Worm (Caenorhabditis elegans) whole organism, L2 larva: Measurements from ENCODE around the gene T07F10.3.

ENCODE experiments used
- C34F6.9 ChIP-seq: fragments of 150-350 bp; optimal IDR thresholded peaks from 2 replicates; lab custom pipeline; 2014; ENCODE audit warnings: missing biosample characterization, missing genetic modification characterization
- F13H6.1 ChIP-seq: sonication (generic microtip); optimal IDR thresholded peaks from 2 replicates; lab custom pipeline; 2016; ENCODE audit warnings: missing genetic modification characterization, missing compliant biosample characterization
- R02D3.7 ChIP-seq: fragments of 150-350 bp; optimal IDR thresholded peaks from 2 replicates; lab custom pipeline; 2014; ENCODE audit warnings: missing biosample characterization, missing genetic modification characterization
- Y55F3AM.14 ChIP-seq: fragments of 200-800 bp; sonication (Bioruptor generic); optimal IDR thresholded peaks from 2 replicates; lab custom pipeline; 2018; ENCODE audit warnings: mild to moderate bottlenecking, missing genetic modification characterization, missing compliant biosample characterization
- ZK546.5 ChIP-seq: sonication (generic microtip); optimal IDR thresholded peaks from 2 replicates; lab custom pipeline; 2017; ENCODE audit warnings: missing biosample characterization, missing genetic modification characterization
- alr-1 ChIP-seq: fragments of 150-350 bp; optimal IDR thresholded peaks from 2 replicates; lab custom pipeline; 2014; ENCODE audit warnings: missing biosample characterization, missing genetic modification characterization
- ceh-16 ChIP-seq: fragments of 150-350 bp; optimal IDR thresholded peaks from 2 replicates; lab custom pipeline; 2014; ENCODE audit warnings: missing biosample characterization, missing genetic modification characterization
- ceh-82 ChIP-seq: fragments of 150-350 bp; optimal IDR thresholded peaks from 2 replicates; lab custom pipeline; 2014; ENCODE audit warnings: missing biosample characterization, missing genetic modification characterization
- crh-2 ChIP-seq: sonication (generic microtip); optimal IDR thresholded peaks from 2 replicates; lab custom pipeline; 2017; ENCODE audit warnings: missing biosample characterization, missing genetic modification characterization
- dmd-4 ChIP-seq: sonication (generic microtip); optimal IDR thresholded peaks from 2 replicates; lab custom pipeline; 2017; ENCODE audit warnings: missing biosample characterization, missing genetic modification characterization
- egl-27 ChIP-seq: sonication (generic microtip); optimal IDR thresholded peaks from 3 replicates; lab custom pipeline; 2017; ENCODE audit warnings: missing biosample characterization, missing genetic modification reagents, missing genetic modification characterization
- fos-1 ChIP-seq: fragments of 150-350 bp; optimal IDR thresholded peaks from 2 replicates; lab custom pipeline; 2014; ENCODE audit warnings: missing biosample characterization, missing genetic modification characterization
- gmeb-1 ChIP-seq: fragments of 150-350 bp; optimal IDR thresholded peaks from 2 replicates; lab custom pipeline; 2014; ENCODE audit warnings: missing biosample characterization, missing genetic modification characterization
- lin-11 ChIP-seq: fragments of 150-350 bp; sonication (generic microtip); optimal IDR thresholded peaks from 2 replicates; lab custom pipeline; 2014; ENCODE audit warnings: missing biosample characterization, missing genetic modification characterization, inconsistent platforms, mixed read lengths
- mab-5 ChIP-seq: fragments of 150-350 bp; optimal IDR thresholded peaks from 2 replicates; lab custom pipeline; 2014; ENCODE audit warnings: missing biosample characterization, missing genetic modification characterization
- mdl-1 ChIP-seq, 2 experiments: fragments of 150-350 bp in 1 of 2; sonication (generic microtip) in 1 of 2; optimal IDR thresholded peaks; 2 replicates each; lab custom pipeline; 2017; ENCODE audit warnings: missing biosample characterization in 2 of 2, missing genetic modification characterization in 2 of 2
- nhr-10 ChIP-seq: sonication (generic microtip); optimal IDR thresholded peaks from 2 replicates; lab custom pipeline; 2017; ENCODE audit warnings: missing biosample characterization, missing genetic modification characterization
- nhr-11 ChIP-seq: fragments of 150-350 bp; optimal IDR thresholded peaks from 2 replicates; lab custom pipeline; 2014; ENCODE audit warnings: missing biosample characterization, missing genetic modification characterization
- nhr-129 ChIP-seq: fragments of 150-350 bp; optimal IDR thresholded peaks from 2 replicates; lab custom pipeline; 2014; ENCODE audit warnings: missing biosample characterization, missing genetic modification characterization
- nhr-21 ChIP-seq: fragments of 150-350 bp; optimal IDR thresholded peaks from 2 replicates; lab custom pipeline; 2014; ENCODE audit warnings: missing biosample characterization, missing genetic modification characterization
- nhr-237 ChIP-seq: fragments of 150-350 bp; optimal IDR thresholded peaks from 2 replicates; lab custom pipeline; 2014; ENCODE audit warnings: missing biosample characterization, missing genetic modification characterization
- peb-1 ChIP-seq: fragments of 150-350 bp; optimal IDR thresholded peaks from 2 replicates; lab custom pipeline; 2014; ENCODE audit warnings: missing biosample characterization, missing genetic modification characterization
- sma-3 ChIP-seq: sonication (generic microtip); optimal IDR thresholded peaks from 2 replicates; lab custom pipeline; 2016; ENCODE audit warnings: missing genetic modification reagents, missing genetic modification characterization, missing compliant biosample characterization
- sma-9 ChIP-seq, 2 experiments: fragments of 150-350 bp in 1 of 2; sonication (generic microtip) in 1 of 2; optimal IDR thresholded peaks; 2 replicates each; lab custom pipeline; 2014 to 2016; ENCODE audit warnings: missing genetic modification characterization in 2 of 2, mild to moderate bottlenecking in 1 of 2, missing biosample characterization in 1 of 2, missing compliant biosample characterization in 1 of 2, missing genetic modification reagents in 1 of 2, moderate library complexity in 1 of 2
- snpc-4 ChIP-seq: fragments of 150-350 bp; optimal IDR thresholded peaks from 2 replicates; lab custom pipeline; 2014; ENCODE audit warnings: missing biosample characterization, missing genetic modification characterization
- unc-55 ChIP-seq: fragments of 150-350 bp; sonication (generic microtip); optimal IDR thresholded peaks from 3 replicates; lab custom pipeline; 2014; ENCODE audit warnings: missing biosample characterization, missing genetic modification reagents, missing genetic modification characterization
- unc-62 ChIP-seq: fragments of 150-350 bp; optimal IDR thresholded peaks from 2 replicates; lab custom pipeline; 2014; ENCODE audit warnings: missing biosample characterization, missing genetic modification reagents, missing genetic modification characterization
- zag-1 ChIP-seq: fragments of 150-350 bp; optimal IDR thresholded peaks from 2 replicates; lab custom pipeline; 2014; ENCODE audit warnings: missing biosample characterization, missing genetic modification characterization
- ztf-11 ChIP-seq: sonication (generic microtip); optimal IDR thresholded peaks from 2 replicates; lab custom pipeline; 2017; ENCODE audit warnings: missing biosample characterization, missing genetic modification characterization

The T07F10.3 gene

DNA sequence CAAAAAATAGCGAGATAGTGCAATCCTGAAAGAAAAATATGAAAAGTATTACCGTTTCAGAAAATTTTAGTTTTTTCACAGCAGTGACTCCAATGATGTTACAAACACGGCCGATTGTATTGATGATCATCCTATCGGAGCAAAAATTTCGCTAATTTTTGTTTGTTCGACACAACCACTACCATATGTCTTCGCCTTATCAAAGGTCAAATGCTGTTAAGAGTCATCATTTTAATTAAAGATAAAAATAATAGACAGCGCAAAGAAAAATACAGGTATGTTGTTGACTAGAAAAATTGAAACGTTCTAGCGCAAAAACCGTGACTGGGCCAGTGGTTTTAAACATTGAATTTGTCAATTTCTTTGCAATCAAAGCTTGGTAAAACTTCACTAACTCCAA is 17.5 kb downstream of the T07F10.3 start:
- TF ChIP-seq fos-1 (tag; lab: Kevin White, UChicago): peak; percentile 8
- TF ChIP-seq ZK546.5 (tag; lab: Kevin White, UChicago): no peak

ce11 chrV:12849736-12850135 is 20.1 kb downstream of the T07F10.3 start, which contains the start of gene C44H9.5:
C44H9.5 (minus strand) TSS chrV:12849864.
- TF ChIP-seq fos-1 (tag; lab: Kevin White, UChicago) (peak; percentile 8), egl-27 (tag; lab: Kevin White, UChicago) (no peak)

DNA sequence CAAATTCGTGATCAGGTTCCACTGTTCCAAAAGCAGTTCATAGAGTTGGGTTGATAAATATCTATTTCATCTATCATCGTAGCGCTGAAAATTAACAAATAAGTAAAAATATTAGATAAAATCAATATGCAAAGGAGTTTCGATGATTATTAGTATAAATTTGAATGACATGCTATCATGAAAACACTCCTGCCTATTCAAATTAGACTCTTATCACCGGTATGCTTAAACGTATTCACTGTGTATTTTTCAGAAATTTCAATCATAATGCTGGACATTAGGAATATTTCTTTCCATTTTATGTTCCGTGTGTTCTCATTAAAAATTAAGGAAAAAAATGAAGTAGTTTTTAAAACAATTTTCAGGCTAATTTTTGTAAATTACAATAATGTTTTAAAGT is 24.6 kb downstream of the T07F10.3 start, which contains the start of gene C44H9.6:
C44H9.6 (minus strand) TSS at position 101 of the 400 bp plus-strand sequence.
- TF ChIP-seq fos-1 (tag; lab: Kevin White, UChicago) (peak; percentile 16), ztf-11 (tag; lab: Kevin White, UChicago) (no peak)

ce11 chrV:12844748-12845147 is 25.1 kb downstream of the T07F10.3 start:
- TF ChIP-seq fos-1 (tag; lab: Kevin White, UChicago) (peak; percentile 65), nhr-11 (tag; lab: Kevin White, UChicago) (no peak)

- TF ChIP-seq nhr-11 (tag; lab: Kevin White, UChicago) (no peak), peb-1 (tag; lab: Kevin White, UChicago) (no peak), F13H6.1 (no peak)
These were observed 34.5 kb downstream of the T07F10.3 start, which contains the start of gene C44H9.4 for ce11 chrV:12835388-12835787. C44H9.4 (plus strand) TSS chrV:12835688.

- TF ChIP-seq F13H6.1 (no peak), mab-5 (tag; lab: Kevin White, UChicago) (no peak), ceh-82 (tag; lab: Kevin White, UChicago) (no peak)
These were observed 42.6 kb downstream of the T07F10.3 start, which contains the start of gene ugt-15 for ce11 chrV:12827219-12827618. ugt-15 (plus strand) TSS chrV:12827519.

- TF ChIP-seq ztf-11 (tag; lab: Kevin White, UChicago) (no peak), dmd-4 (tag; lab: Kevin White, UChicago) (no peak), alr-1 (no peak), nhr-237 (tag; lab: Kevin White, UChicago) (no peak), fos-1 (tag; lab: Kevin White, UChicago) (peak; percentile 52), ZK546.5 (tag; lab: Kevin White, UChicago) (no peak), gmeb-1 (tag; lab: Kevin White, UChicago) (peak; percentile 5), C34F6.9 (no peak), crh-2 (no peak), sma-9 (GFP tag; optimal IDR thresholded peaks at IDR 0.05; lab: Kevin White, UChicago) (peak; percentile 15), sma-9 (tag; optimal IDR thresholded peaks at IDR 0.05; lab: Kevin White, UChicago) (no peak)
These were observed 45.1 kb downstream of the T07F10.3 start, which contains the start of gene ugt-16 for ce11 chrV:12824777-12825176. ugt-16 (plus strand) TSS chrV:12825024.

- no peak for TF ChIP-seq mdl-1 (tag; optimal IDR thresholded peaks at IDR 0.05; lab: Kevin White, UChicago)
- peak; percentile 68 for TF ChIP-seq fos-1 (tag; lab: Kevin White, UChicago)
- TF ChIP-seq zag-1 (tag; lab: Kevin White, UChicago): no peak
- TF ChIP-seq, all 48 proteins: peak for 1
These were observed 47.8 kb downstream of the T07F10.3 start for ce11 chrV:12822065-12822464.

DNA sequence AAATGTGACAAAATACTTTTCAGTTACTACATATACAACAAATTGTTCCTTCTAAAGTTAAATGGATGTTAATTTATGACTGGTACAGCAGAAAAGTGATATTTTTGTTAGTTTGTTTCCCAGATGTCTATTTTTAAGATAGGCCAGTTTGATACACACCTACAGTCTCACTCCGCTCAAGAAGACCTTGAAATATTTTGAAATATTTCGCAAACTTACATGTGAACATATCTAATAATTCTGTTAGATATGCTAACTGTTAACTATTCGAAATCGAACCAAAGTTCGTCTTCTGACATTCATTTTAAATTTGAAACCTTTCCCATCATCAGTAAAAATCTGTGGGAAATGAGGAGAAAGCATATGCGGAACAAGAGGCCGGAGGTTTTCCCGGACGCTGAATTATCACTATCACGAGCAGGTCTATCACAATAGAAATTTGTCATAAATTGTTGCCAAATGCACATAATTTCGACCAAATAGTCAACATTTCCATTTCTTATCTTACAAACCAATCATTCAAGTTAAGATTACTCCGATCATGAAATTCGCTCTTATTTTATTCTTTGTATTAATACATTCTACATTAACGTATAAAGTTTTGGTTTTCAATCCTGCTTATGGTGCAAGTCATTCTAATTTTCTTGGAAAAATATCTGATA is 49.9 kb downstream of the T07F10.3 start, which contains the start of the genes ZC443.4 and ugt-18:
ZC443.4 (minus strand) TSS at position 95 of the 662 bp plus-strand sequence.
ugt-18 (plus strand) TSS at position 469 of the 662 bp plus-strand sequence.
- TF ChIP-seq sma-9 (GFP tag; optimal IDR thresholded peaks at IDR 0.05; lab: Kevin White, UChicago) (no peak), sma-9 (tag; optimal IDR thresholded peaks at IDR 0.05; lab: Kevin White, UChicago) (no peak), fos-1 (tag; lab: Kevin White, UChicago) (peak; percentile 54), nhr-129 (tag; lab: Kevin White, UChicago) (peak; percentile 57), mdl-1 (tag; optimal IDR thresholded peaks at IDR 0.05; lab: Kevin White, UChicago) (no peak)

- no peak for TF ChIP-seq nhr-10 (tag; lab: Kevin White, UChicago)
- TF ChIP-seq zag-1 (tag; lab: Kevin White, UChicago): peak; percentile 27
- peak; percentile 43 for TF ChIP-seq nhr-129 (tag; lab: Kevin White, UChicago)
- TF ChIP-seq C34F6.9: peak; percentile 43
- TF ChIP-seq ceh-16 (tag; lab: Kevin White, UChicago): no peak
- TF ChIP-seq sma-3 (GFP tag; lab: Kevin White, UChicago): no peak
- no peak for TF ChIP-seq Y55F3AM.14
- TF ChIP-seq crh-2: peak; percentile 35
- no peak for TF ChIP-seq ZK546.5 (tag; lab: Kevin White, UChicago)
- TF ChIP-seq nhr-237 (tag; lab: Kevin White, UChicago): no peak
- no peak for TF ChIP-seq unc-62 (GFP tag; lab: Kevin White, UChicago)
- TF ChIP-seq snpc-4 (tag; lab: Kevin White, UChicago): peak; percentile 24
- TF ChIP-seq nhr-21: no peak
- TF ChIP-seq peb-1 (tag; lab: Kevin White, UChicago): no peak
- TF ChIP-seq R02D3.7 (tag; lab: Kevin White, UChicago): no peak
- TF ChIP-seq unc-55 (GFP tag; lab: Kevin White, UChicago): peak; percentile 29
- TF ChIP-seq lin-11: peak; percentile 80
- no peak for TF ChIP-seq mab-5 (tag; lab: Kevin White, UChicago)
- peak; percentile 35 for TF ChIP-seq F13H6.1
- TF ChIP-seq mdl-1 (tag; optimal IDR thresholded peaks at IDR 0.05; lab: Kevin White, UChicago): peak in 1 of 2 experiments; percentile 7
These were observed 50.7 kb downstream of the T07F10.3 start for ce11 chrV:12819155-12819554.
